Fruit fly (Drosophila melanogaster) S2 (cell line): ENCODE data around the gene CG13850.

Source experiments
- CG8478 ChIP-seq: fragments of >200 bp; optimal IDR thresholded peaks from 2 replicates; lab custom pipeline; 2018
- CTCF ChIP-seq, 2 experiments: fragments of >200 bp; optimal IDR thresholded peaks; 2 replicates each; lab custom pipeline; 2018

CG13850 gene

DNA sequence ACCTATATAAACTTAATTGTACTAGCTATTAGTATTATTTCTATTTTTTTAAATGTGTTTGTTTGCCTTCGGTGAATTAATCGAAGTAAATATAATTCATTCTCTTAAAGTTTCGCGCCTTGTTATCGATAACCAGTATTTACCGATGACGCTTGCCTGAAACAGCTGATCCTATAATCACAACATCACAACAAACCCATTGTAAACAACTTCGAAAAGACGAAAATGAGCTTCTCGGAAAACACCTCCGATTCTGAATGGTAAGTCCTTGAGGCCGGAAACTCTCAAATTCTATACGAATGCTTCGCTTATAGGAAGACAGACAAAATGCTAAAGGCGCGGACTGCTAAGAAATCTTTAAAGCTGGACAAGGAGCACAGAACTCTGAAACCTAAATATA lies 30.8 kb downstream of the CG13850 start, which contains the start of gene CG34149:
Gene CG34149, plus strand, starts transcription at position 187 of the 400 bp plus-strand sequence.
- TF ChIP-seq CG8478 (lab: Kevin White, UChicago) (no peak), CTCF (optimal IDR thresholded peaks at IDR 0.05; lab: Kevin White, UChicago) (no peak)

DNA sequence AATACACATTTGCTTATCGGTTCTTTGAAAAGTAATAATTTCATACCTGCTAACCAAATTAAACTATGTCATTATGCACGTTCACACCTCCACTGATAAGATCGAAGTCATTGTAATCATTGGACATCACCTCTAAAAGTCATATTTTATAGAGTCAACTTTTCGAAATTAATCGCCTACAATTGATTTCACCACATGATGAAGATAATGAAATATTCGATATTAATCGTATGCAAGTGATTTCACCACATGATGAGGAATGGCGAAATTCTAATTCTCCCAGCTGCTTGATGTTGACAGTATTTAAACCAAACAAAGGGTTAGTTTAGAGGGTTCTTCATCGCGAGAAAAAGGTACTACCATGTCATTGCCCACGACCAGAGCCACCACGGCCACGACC lies 35.0 kb downstream of the CG13850 start, which contains the start of gene CG18596:
Gene CG18596, plus strand, starts transcription at position 250 of the 400 bp plus-strand sequence.
- TF ChIP-seq CG8478 (lab: Kevin White, UChicago) (no peak), CTCF (optimal IDR thresholded peaks at IDR 0.05; lab: Kevin White, UChicago) (no peak)

DNA sequence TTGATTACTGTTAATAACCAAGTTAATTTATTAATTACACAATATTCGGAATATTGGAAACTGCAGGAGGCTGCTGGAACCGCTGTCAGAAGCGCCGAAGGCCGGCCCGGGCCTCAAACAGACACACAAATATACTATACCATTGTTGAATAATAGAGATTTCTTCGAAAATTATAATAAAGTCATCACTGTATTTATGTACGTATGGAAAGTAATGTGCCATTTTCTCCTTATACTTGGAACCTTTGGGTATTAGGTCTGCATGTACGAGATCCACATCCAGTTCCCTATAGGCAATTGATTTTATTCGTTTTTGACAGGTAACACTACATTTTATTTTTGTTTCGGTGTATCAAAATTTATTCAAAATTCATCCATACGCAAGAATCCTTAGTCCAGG lies 38.2 kb downstream of the CG13850 start, which contains the start of gene CG7069:
Gene CG7069, plus strand, starts transcription at position 301 of the 400 bp plus-strand sequence.
- no peak for TF ChIP-seq CG8478 (lab: Kevin White, UChicago)
- no peak for TF ChIP-seq CTCF (optimal IDR thresholded peaks at IDR 0.05; lab: Kevin White, UChicago)

DNA sequence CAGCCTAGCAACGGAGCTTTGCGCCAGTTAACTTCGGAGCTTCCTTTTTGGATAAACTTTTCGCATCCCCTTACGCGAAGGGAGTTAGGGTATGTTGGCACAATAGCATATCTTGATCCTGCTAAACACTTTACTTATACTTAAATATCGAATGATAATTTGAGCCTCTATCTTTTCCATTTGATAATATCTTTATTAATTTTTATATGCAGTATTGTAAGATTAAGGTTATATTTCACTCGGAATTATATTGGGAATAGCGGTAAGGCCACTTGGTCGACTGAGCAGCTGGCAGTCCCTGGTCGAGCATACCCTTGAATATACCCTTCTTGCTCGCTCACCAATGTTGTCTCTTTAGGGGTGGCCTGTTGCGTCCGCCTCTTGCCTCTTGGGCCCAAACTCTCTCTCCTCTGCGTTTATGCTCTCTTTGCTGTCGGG lies 41.9 kb downstream of the CG13850 start:
- no peak for TF ChIP-seq CTCF (optimal IDR thresholded peaks at IDR 0.05; lab: Kevin White, UChicago)
- TF ChIP-seq CG8478 (lab: Kevin White, UChicago) = no peak

DNA sequence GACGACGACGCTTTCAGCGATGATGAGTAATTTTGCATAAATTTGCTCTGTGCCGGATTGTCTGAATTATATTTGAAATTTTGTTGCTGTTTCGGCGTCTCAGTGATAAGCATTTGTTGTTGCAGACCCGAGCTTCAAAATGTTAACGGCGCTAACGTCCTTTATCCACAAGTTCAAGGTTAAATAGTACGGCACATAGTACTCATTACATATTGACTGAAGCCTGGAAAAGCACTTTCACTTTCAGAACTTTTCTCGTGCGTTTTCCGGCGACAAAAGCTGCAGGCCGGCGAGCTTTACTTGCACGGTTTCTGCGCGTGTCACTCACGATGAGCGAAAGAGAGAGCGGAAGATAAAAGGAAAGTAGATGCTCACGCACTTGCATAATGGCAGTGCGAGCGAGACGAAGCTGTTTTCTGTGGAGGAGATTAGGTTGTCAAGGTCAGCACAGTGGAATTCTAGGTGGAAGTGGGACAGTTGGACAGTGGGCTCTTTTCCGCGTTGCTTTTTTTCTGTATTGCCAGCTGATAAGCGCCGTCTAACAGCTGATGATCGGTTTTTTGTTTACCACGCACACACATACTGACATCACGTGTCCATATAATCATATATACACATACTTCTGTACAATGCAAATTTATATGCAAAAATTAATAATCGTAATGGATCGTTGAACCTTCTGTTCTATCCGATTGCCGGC lies 42.5 kb downstream of the CG13850 start:
- TF ChIP-seq CG8478 (lab: Kevin White, UChicago) (no peak), CTCF (optimal IDR thresholded peaks at IDR 0.05; lab: Kevin White, UChicago) (no peak)

DNA sequence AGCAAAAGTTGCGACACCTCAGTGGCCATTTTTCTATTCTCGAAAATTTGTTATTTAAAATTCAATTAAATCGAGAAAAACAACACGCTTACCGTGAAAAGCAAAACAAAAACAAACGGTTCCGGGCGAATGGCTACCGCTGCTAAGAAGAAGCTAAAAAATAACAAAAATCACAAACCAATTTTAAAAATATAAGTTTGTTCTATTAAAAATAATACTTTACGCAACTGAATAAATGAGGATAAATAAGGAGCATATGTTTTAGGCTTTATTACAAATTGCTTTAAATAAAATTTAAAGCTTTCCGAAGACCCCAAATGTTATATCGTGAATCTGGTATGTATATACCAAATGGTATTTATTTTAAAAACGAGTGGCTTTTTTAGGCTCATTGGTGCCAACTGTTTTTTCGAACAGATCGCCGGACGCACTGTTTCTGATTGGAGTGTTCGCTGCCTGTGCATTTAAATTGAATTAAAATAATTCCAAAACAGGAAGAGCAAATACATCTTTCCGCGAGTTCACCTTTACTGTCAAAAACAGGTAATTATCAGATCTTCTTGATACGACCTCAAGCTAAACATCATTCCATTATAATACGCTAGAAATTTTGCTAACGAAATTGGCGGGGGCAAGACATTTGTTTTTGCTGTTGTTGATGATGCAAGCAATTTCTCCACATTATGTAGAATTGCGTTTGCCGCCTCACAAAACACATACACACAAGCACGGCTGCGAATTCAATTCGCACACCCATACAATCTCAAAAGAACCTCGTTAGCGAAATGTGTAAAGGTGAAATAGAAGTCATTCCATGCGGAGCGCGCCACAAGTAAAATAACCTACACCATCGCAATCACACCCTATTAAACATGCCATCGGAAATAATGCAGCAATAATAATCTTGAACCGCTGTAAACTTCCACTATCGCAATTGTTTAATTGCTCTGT lies 43.3 kb downstream of the CG13850 start, which contains the start of the genes Polr3F and PyK:
Gene Polr3F, minus strand, starts transcription at position 248 of the 951 bp plus-strand sequence.
Gene PyK, plus strand, starts transcription at position 411 of the 951 bp plus-strand sequence.
- TF ChIP-seq CTCF (optimal IDR thresholded peaks at IDR 0.05; lab: Kevin White, UChicago) (no peak), CG8478 (lab: Kevin White, UChicago) (no peak)

DNA sequence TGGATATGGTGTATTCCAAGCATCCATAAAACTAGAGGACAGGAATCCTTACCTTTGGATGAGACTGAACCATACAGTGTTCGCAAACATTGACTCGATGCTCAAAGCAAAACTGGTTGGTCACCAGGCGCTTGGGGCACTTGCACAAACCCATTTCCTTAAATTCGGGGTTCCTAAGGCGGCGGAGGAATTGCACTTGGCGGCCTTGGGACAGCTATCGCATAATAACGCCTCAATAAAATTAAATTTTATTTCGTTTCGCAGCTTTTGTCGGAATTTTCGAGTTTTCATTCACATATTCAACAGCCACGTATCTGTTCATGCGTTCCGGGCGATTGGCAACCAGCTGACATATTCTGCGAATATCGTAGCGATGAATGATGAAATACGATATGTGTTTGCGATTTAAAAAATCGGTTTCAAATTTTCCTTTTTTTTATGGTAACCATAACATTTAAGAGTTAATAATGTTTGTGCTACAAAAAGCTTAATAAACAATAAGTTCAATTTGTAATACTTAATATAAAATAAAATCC lies 45.0 kb downstream of the CG13850 start, which contains the start of gene CG5382:
Gene CG5382, minus strand, starts transcription at position 324 of the 536 bp plus-strand sequence.
- no peak for TF ChIP-seq CTCF (optimal IDR thresholded peaks at IDR 0.05; lab: Kevin White, UChicago)
- no peak for TF ChIP-seq CG8478 (lab: Kevin White, UChicago)

DNA sequence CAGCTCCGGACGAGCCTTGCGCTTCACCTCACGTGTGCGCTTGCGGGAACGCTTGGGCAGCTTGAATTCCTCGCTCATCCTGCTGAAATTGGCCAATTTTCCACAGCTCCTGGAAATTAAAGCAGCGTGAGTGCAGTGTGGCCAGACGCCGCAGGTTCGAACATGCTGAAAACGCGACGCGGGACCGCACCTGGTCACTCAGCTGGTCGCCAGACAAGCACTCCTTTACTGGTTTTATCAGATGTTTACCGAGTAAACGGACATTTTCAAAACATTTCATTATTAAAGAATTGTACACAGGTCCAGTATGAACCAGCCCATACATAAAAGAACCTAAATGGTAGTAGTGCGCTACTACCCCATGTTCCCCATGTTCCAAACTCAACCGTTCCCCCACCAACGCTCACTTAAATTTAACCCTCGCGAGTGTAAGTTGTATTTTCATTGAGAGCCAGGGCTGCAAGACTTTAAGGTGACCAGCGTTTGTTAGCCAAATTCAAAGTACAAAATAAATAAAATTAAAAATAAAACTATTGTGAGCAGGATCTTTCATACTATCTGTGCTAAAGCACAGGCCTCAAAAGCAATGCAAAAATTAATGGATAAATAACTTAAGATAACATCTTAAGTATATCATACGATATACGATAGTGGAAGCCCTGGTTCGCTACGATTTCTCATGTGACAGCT lies 48.4 kb downstream of the CG13850 start, which contains the start of the genes JMJD6, CG7071 and Muted:
Gene JMJD6, minus strand, starts transcription at position 154 of the 690 bp plus-strand sequence.
Gene CG7071, plus strand, starts transcription at position 403 of the 690 bp plus-strand sequence.
Gene Muted, plus strand, starts transcription at position 403 of the 690 bp plus-strand sequence.
- peak in 1 of 2 experiments; percentile 32 for TF ChIP-seq CTCF (optimal IDR thresholded peaks at IDR 0.05; lab: Kevin White, UChicago)
- no peak for TF ChIP-seq CG8478 (lab: Kevin White, UChicago)

DNA sequence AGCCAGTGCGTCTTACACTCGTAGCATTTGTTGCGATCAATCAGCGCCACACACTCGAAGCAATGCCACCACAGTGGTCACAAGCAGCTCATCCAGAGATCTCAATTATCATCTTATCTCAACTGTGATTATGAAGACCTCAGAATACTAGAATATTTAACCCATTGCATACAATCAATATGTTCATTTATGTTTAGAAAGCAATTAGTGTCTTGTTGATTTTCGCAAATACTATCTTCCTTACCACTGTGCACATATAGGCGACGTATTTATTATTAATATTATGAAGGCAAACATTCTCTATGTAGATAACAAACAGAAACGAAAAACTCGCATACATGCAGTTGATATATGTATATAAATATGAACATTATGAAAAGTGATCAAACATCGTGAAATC lies 51.9 kb downstream of the CG13850 start:
- TF ChIP-seq CTCF (optimal IDR thresholded peaks at IDR 0.05; lab: Kevin White, UChicago) = no peak
- no peak for TF ChIP-seq CG8478 (lab: Kevin White, UChicago)
